Fruit fly (Drosophila melanogaster): ENCODE data around the gene Sgs8.

Gene Sgs8

DNA sequence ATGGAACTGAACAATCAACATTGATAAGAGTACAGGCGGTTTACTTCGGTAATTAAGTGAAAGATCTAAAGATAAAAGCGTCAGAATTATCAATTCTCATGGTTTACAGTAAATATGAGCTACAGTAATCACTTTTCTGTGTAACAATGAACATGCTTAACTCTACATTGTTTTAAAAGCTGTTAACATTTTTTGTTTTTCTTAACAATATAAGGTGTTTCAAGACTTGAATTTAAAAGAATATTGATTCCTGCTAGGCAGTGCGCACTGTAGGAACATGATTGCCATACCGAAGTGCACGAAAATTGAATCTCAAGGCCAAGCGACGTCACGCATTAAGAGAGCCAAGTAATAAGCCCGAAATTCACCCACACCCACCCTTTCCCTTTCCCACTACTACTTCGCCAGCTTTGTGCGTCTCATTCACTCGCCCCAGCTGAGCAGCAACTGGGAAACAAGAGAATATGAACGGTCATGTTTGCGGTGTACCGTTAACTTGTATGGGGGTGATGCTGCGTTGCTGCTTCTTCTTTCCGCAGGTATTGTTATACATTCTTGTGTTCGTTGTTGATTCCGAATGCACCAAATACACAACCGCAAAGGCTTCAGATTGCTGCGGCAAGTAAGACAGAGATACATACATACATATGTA lies 17.8 kb downstream of the Sgs8 start (continued):
- no peak for TF ChIP-seq CG2116 (GFP tag; optimal IDR thresholded peaks at IDR 0.05)
- peak; percentile 65; the same call in 2 of the 3 replicates for TF ChIP-seq B-H1 (GFP tag; IDR thresholded peaks at IDR 0.05)
- no peak for TF ChIP-seq CG12744 (GFP tag; optimal IDR thresholded peaks at IDR 0.05)
- 0 out of 2 replicates have a peak, but pooled peaks have one; percentile 12 for TF ChIP-seq peb (GFP tag; IDR thresholded peaks at IDR 0.05)
- TF ChIP-seq pnt (GFP tag; optimal IDR thresholded peaks at IDR 0.05), result peak; percentile 17
- peak; percentile 50 for TF ChIP-seq CG15514 (GFP tag; optimal IDR thresholded peaks at IDR 0.05)
- TF ChIP-seq CG10147 (GFP tag; optimal IDR thresholded peaks at IDR 0.05), result peak; percentile 55
- TF ChIP-seq Optix (GFP tag; IDR thresholded peaks at IDR 0.05), result no peak
- TF ChIP-seq Fer1 (GFP tag; optimal IDR thresholded peaks at IDR 0.05), result peak; percentile 62
- TF ChIP-seq CG10565 (GFP tag; optimal IDR thresholded peaks at IDR 0.05), result no peak
- peak; percentile 37 for TF ChIP-seq gsb-n (tag; optimal IDR thresholded peaks at IDR 0.05)
- no peak; the same call in 1 of the 2 replicates for TF ChIP-seq E2f2 (GFP tag; IDR thresholded peaks at IDR 0.05)
- no peak for TF ChIP-seq Tbp (GFP tag; optimal IDR thresholded peaks at IDR 0.05)
- no peak for TF ChIP-seq CG3838 (GFP tag; optimal IDR thresholded peaks at IDR 0.05)
- peak; percentile 30 for TF ChIP-seq CG10274 (GFP tag; optimal IDR thresholded peaks at IDR 0.05)
- TF ChIP-seq Side (GFP tag; optimal IDR thresholded peaks at IDR 0.05), result peak; percentile 49
- TF ChIP-seq ato (GFP tag; IDR thresholded peaks at IDR 0.05; ENCODE audit: partially characterized antibody), result no peak
- peak; percentile 58; the same call in 1 of the 2 replicates for TF ChIP-seq CG32772 (GFP tag; IDR thresholded peaks at IDR 0.05)
- peak; percentile 43 for TF ChIP-seq ara (GFP tag; IDR thresholded peaks at IDR 0.05)
- TF ChIP-seq ATbp (GFP tag; optimal IDR thresholded peaks at IDR 0.05), result no peak
- peak; percentile 57; the same call in 3 of the 4 replicates for TF ChIP-seq Gug (GFP tag; IDR thresholded peaks at IDR 0.05)
- no peak for TF ChIP-seq CG7745 (tag; optimal IDR thresholded peaks at IDR 0.05)
- no peak for TF ChIP-seq Nf-YB (GFP tag; optimal IDR thresholded peaks at IDR 0.05)
- no peak for TF ChIP-seq CG11398 (GFP tag; optimal IDR thresholded peaks at IDR 0.05)
- TF ChIP-seq D19A (tag; optimal IDR thresholded peaks at IDR 0.05), result peak; percentile 15
- peak; percentile 71 for TF ChIP-seq CG9932 (GFP tag; IDR thresholded peaks at IDR 0.05)
- TF ChIP-seq CG11085 (GFP tag; IDR thresholded peaks at IDR 0.05), result no peak
- TF ChIP-seq fd102C (GFP tag; optimal IDR thresholded peaks at IDR 0.05), result no peak
- no peak for TF ChIP-seq CG7987 (GFP tag; optimal IDR thresholded peaks at IDR 0.05)
- peak; percentile 33; the same call in 1 of the 3 replicates for TF ChIP-seq HLH4C (GFP tag; IDR thresholded peaks at IDR 0.05; ENCODE audit: partially characterized antibody)
- TF ChIP-seq en (GFP tag; optimal IDR thresholded peaks at IDR 0.05), result peak; percentile 7
- no peak for TF ChIP-seq inv (GFP tag; IDR thresholded peaks at IDR 0.05; ENCODE audit: partially characterized antibody)
- TF ChIP-seq ranshi (GFP tag; IDR thresholded peaks at IDR 0.05), result peak; percentile 72; the same call in 1 of the 2 replicates
- peak; percentile 78 for TF ChIP-seq CG14441 (GFP tag; IDR thresholded peaks at IDR 0.05)
- no peak for TF ChIP-seq CG3726 (GFP tag; IDR thresholded peaks at IDR 0.05)
- TF ChIP-seq pzg (GFP tag; optimal IDR thresholded peaks at IDR 0.05), result no peak
- TF ChIP-seq scrt (GFP tag; optimal IDR thresholded peaks at IDR 0.05), result peak; percentile 28
- TF ChIP-seq Max (GFP tag; optimal IDR thresholded peaks at IDR 0.05), result peak; percentile 11
- no peak for TF ChIP-seq CG10462 (GFP tag; optimal IDR thresholded peaks at IDR 0.05)
- TF ChIP-seq Neu2 (GFP tag; optimal IDR thresholded peaks at IDR 0.05; ENCODE audit: borderline replicate concordance), result no peak
- TF ChIP-seq CG18619 (GFP tag; optimal IDR thresholded peaks at IDR 0.05), result peak; percentile 49
- TF ChIP-seq onecut (GFP tag; IDR thresholded peaks at IDR 0.05), result peak; percentile 42; the same call in 1 of the 2 replicates
- TF ChIP-seq Aef1 (GFP tag; IDR thresholded peaks at IDR 0.05), result peak; percentile 62
- peak; percentile 33 for TF ChIP-seq nerfin-1 (tag; optimal IDR thresholded peaks at IDR 0.05)
- TF ChIP-seq CG8359 (GFP tag; optimal IDR thresholded peaks at IDR 0.05; ENCODE audit: borderline replicate concordance), result no peak
- no peak for TF ChIP-seq Asciz (GFP tag; optimal IDR thresholded peaks at IDR 0.05)
- TF ChIP-seq CG8924 (tag; optimal IDR thresholded peaks at IDR 0.05), result peak; percentile 54
- TF ChIP-seq CG9215 (GFP tag; IDR thresholded peaks at IDR 0.05), result no peak
- TF ChIP-seq CG32532 (GFP tag; IDR thresholded peaks at IDR 0.05), result peak; percentile 81
